Worm (Caenorhabditis elegans) whole organism, L4 larva: ENCODE data around the gene mrps-2.

Experiments
- F37D6.2 ChIP-seq: sonication (generic microtip); optimal IDR thresholded peaks from 2 replicates; lab custom pipeline; 2016; ENCODE audit warnings: mild to moderate bottlenecking, missing genetic modification characterization, missing compliant biosample characterization
- F44E2.7 ChIP-seq: fragments of 200-800 bp; sonication (Bioruptor generic); IDR thresholded peaks from 2 replicates; pipeline ENCODE4 v2.1.2; 2022; ENCODE audit warnings: missing genetic modification characterization, missing compliant biosample characterization
- R02D3.7 ChIP-seq: fragments of 150-350 bp; sonication (generic microtip); optimal IDR thresholded peaks from 3 replicates; lab custom pipeline; 2014; ENCODE audit warnings: missing biosample characterization, missing genetic modification characterization
- T20F7.1 ChIP-seq: fragments of 200-800 bp; sonication (Bioruptor generic); optimal IDR thresholded peaks from 2 replicates; lab custom pipeline; 2018; ENCODE audit warnings: mild to moderate bottlenecking, missing genetic modification characterization, missing compliant biosample characterization
- Y48G9A.11 ChIP-seq: fragments of 200-800 bp; sonication (Bioruptor generic); IDR thresholded peaks from 2 replicates; pipeline ENCODE4 v1.3.6; 2022; ENCODE audit warnings: missing genetic modification reagents, missing genetic modification characterization, missing compliant biosample characterization
- Y5F2A.4 ChIP-seq: fragments of 200-800 bp; sonication (Bioruptor generic); optimal IDR thresholded peaks from 2 replicates; lab custom pipeline; 2018; ENCODE audit warnings: mild to moderate bottlenecking, missing genetic modification characterization, missing compliant biosample characterization
- ama-1 ChIP-seq: fragments of 150-350 bp; optimal IDR thresholded peaks from 2 replicates; lab custom pipeline; 2014; ENCODE audit warnings: inconsistent platforms, mixed read lengths
- arid-1 ChIP-seq: fragments of 200-800 bp; sonication (Bioruptor generic); conservative IDR thresholded peaks from 2 replicates; pipeline ENCODE4 v1.3.6; 2022; ENCODE audit warnings: missing genetic modification reagents, missing genetic modification characterization, missing compliant biosample characterization
- ceh-44 ChIP-seq: fragments of 200-800 bp; sonication (Bioruptor generic); IDR thresholded peaks from 2 replicates; pipeline ENCODE4 v1.3.6; 2022; ENCODE audit warnings: missing genetic modification reagents, missing genetic modification characterization, missing compliant biosample characterization
- ces-1 ChIP-seq: fragments of 150-350 bp; sonication (generic microtip); optimal IDR thresholded peaks from 4 replicates; lab custom pipeline; 2014; ENCODE audit warnings: missing biosample characterization, missing genetic modification reagents, missing genetic modification characterization
- cey-2 ChIP-seq: sonication (generic microtip); optimal IDR thresholded peaks from 3 replicates; lab custom pipeline; 2017; ENCODE audit warnings: missing genetic modification characterization, mild to moderate bottlenecking, missing compliant biosample characterization, antibody characterized with exemption, borderline replicate concordance; ENCODE audit not compliant: insufficient read depth
- ctbp-1 ChIP-seq: fragments of 200-800 bp; sonication (Bioruptor generic); IDR thresholded peaks from 2 replicates; pipeline ENCODE4 v1.3.6; 2022; ENCODE audit warnings: missing genetic modification reagents, missing genetic modification characterization, missing compliant biosample characterization
- daf-16 ChIP-seq, 3 experiments: sonication (generic microtip); optimal IDR thresholded peaks; 2 replicates each; lab custom pipeline; 2016 to 2017; ENCODE audit warnings: missing genetic modification characterization in 3 of 3, missing genetic modification reagents in 3 of 3, mild to moderate bottlenecking in 2 of 3, missing compliant biosample characterization in 2 of 3, missing biosample characterization in 1 of 3, moderate library complexity in 1 of 3
- dmd-6 ChIP-seq: fragments of 200-800 bp; sonication (Bioruptor generic); IDR thresholded peaks from 2 replicates; pipeline ENCODE4 v1.3.6; 2022; ENCODE audit warnings: missing genetic modification reagents, missing genetic modification characterization, missing compliant biosample characterization
- dpl-1 ChIP-seq: fragments of 150-350 bp; optimal IDR thresholded peaks from 2 replicates; lab custom pipeline; 2014; ENCODE audit warnings: missing biosample characterization, missing genetic modification reagents, missing genetic modification characterization
- duxl-1 ChIP-seq: sonication (generic microtip); optimal IDR thresholded peaks from 2 replicates; lab custom pipeline; 2016; ENCODE audit warnings: mild to moderate bottlenecking, missing genetic modification characterization, moderate library complexity, missing compliant biosample characterization; ENCODE audit not compliant: poor library complexity
- dve-1 ChIP-seq: sonication (generic microtip); optimal IDR thresholded peaks from 2 replicates; lab custom pipeline; 2017; ENCODE audit warnings: antibody characterized with exemption, mild to moderate bottlenecking, missing genetic modification characterization, missing compliant biosample characterization; ENCODE audit not compliant: insufficient read depth
- fkh-10 ChIP-seq: fragments of 150-350 bp; optimal IDR thresholded peaks from 2 replicates; lab custom pipeline; 2014; ENCODE audit warnings: missing biosample characterization, missing genetic modification reagents, missing genetic modification characterization
- hif-1 ChIP-seq, 2 experiments: sonication (generic microtip); optimal IDR thresholded peaks; 2 replicates each; lab custom pipeline; 2016 to 2017; ENCODE audit warnings: missing compliant biosample characterization in 2 of 2, missing genetic modification characterization in 2 of 2, missing genetic modification reagents in 2 of 2, missing genotype in 2 of 2, mild to moderate bottlenecking in 1 of 2
- hlh-30 ChIP-seq: sonication (generic microtip); optimal IDR thresholded peaks from 2 replicates; lab custom pipeline; 2017; ENCODE audit warnings: antibody characterized with exemption, mild to moderate bottlenecking, missing genetic modification characterization, missing compliant biosample characterization; ENCODE audit not compliant: insufficient read depth
- hmg-1.1 ChIP-seq: fragments of 200-800 bp; sonication (Bioruptor generic); IDR thresholded peaks from 2 replicates; pipeline ENCODE4 v1.3.6; 2022; ENCODE audit warnings: missing genetic modification reagents, missing genetic modification characterization, missing compliant biosample characterization
- lin-13 ChIP-seq: fragments of 150-350 bp; optimal IDR thresholded peaks from 2 replicates; lab custom pipeline; 2014; ENCODE audit warnings: missing biosample characterization, missing genetic modification reagents, missing genetic modification characterization
- lin-15B ChIP-seq: fragments of 150-350 bp; sonication (generic microtip); optimal IDR thresholded peaks from 3 replicates; lab custom pipeline; 2014; ENCODE audit warnings: missing biosample characterization, missing genetic modification characterization
- lin-29 ChIP-seq: fragments of 200-800 bp; sonication (Bioruptor generic); IDR thresholded peaks from 2 replicates; pipeline ENCODE4 v1.3.6; 2022; ENCODE audit warnings: missing genetic modification reagents, missing genetic modification characterization, missing compliant biosample characterization
- lin-38 ChIP-seq: fragments of 200-800 bp; sonication (Bioruptor generic); IDR thresholded peaks from 2 replicates; pipeline ENCODE4 v1.3.6; 2022; ENCODE audit warnings: missing genetic modification reagents, missing genetic modification characterization, missing compliant biosample characterization
- lir-3 ChIP-seq: sonication (generic microtip); optimal IDR thresholded peaks from 2 replicates; lab custom pipeline; 2016; ENCODE audit warnings: mild to moderate bottlenecking, missing genetic modification characterization, missing compliant biosample characterization
- lsy-2 ChIP-seq, 2 experiments: fragments of 150-350 bp in 1 of 2; sonication (generic microtip) in 1 of 2; optimal IDR thresholded peaks; 2 replicates each; lab custom pipeline; 2014 to 2017; ENCODE audit warnings: missing biosample characterization in 2 of 2, missing genetic modification characterization in 2 of 2
- mdl-1 ChIP-seq, 2 experiments: fragments of 150-350 bp in 1 of 2; sonication (generic microtip) in 1 of 2; optimal IDR thresholded peaks; 2 replicates each; lab custom pipeline; 2014 to 2017; ENCODE audit warnings: missing biosample characterization in 2 of 2, missing genetic modification characterization in 2 of 2
- mep-1 ChIP-seq: fragments of 150-350 bp; sonication (generic microtip); optimal IDR thresholded peaks from 3 replicates; lab custom pipeline; 2014; ENCODE audit warnings: missing biosample characterization, missing genetic modification characterization
- mes-2 ChIP-seq: sonication (generic microtip); optimal IDR thresholded peaks from 2 replicates; lab custom pipeline; 2016; ENCODE audit warnings: missing genotype, mild to moderate bottlenecking, missing genetic modification characterization, missing compliant biosample characterization; ENCODE audit not compliant: poor library complexity, severe bottlenecking
- mxl-2 ChIP-seq: fragments of 200-800 bp; sonication (Bioruptor generic); conservative IDR thresholded peaks from 2 replicates; pipeline ENCODE4 v1.3.6; 2022; ENCODE audit warnings: missing genetic modification reagents, missing genetic modification characterization, missing compliant biosample characterization
- nhr-11 ChIP-seq: fragments of 150-350 bp; optimal IDR thresholded peaks from 2 replicates; lab custom pipeline; 2014; ENCODE audit warnings: missing biosample characterization, missing genetic modification characterization
- nhr-25 ChIP-seq: sonication (generic microtip); optimal IDR thresholded peaks from 2 replicates; lab custom pipeline; 2017; ENCODE audit warnings: missing genetic modification characterization, mild to moderate bottlenecking, missing compliant biosample characterization, antibody characterized with exemption, moderate library complexity, borderline replicate concordance; ENCODE audit not compliant: insufficient read depth
- nhr-28 ChIP-seq: fragments of 150-350 bp; optimal IDR thresholded peaks from 2 replicates; lab custom pipeline; 2014; ENCODE audit warnings: missing biosample characterization, missing genetic modification characterization
- nhr-6 ChIP-seq: fragments of 150-350 bp; optimal IDR thresholded peaks from 2 replicates; lab custom pipeline; 2014; ENCODE audit warnings: missing biosample characterization, missing genetic modification characterization
- nhr-77 ChIP-seq: fragments of 150-350 bp; optimal IDR thresholded peaks from 2 replicates; lab custom pipeline; 2014; ENCODE audit warnings: missing biosample characterization, missing genetic modification characterization
- pha-4 ChIP-seq, 2 experiments: fragments of 150-350 bp in 1 of 2; fragments of 200-800 bp in 1 of 2; sonication (Bioruptor generic) in 1 of 2; IDR thresholded peaks in 1 of 2; optimal IDR thresholded peaks in 1 of 2; 2 replicates each; pipeline versions ENCODE4 v1.3.6 to Lab custom; 2014 to 2022; ENCODE audit warnings: missing genetic modification characterization in 2 of 2, missing genetic modification reagents in 2 of 2, missing biosample characterization in 1 of 2, missing compliant biosample characterization in 1 of 2
- rbr-2 ChIP-seq: sonication (generic microtip); optimal IDR thresholded peaks from 2 replicates; lab custom pipeline; 2016; ENCODE audit warnings: missing genotype, missing genetic modification characterization, missing compliant biosample characterization
- set-16 ChIP-seq: fragments of 200-800 bp; sonication (Bioruptor generic); IDR thresholded peaks from 2 replicates; pipeline ENCODE4 v1.3.6; 2022; ENCODE audit warnings: missing genetic modification reagents, missing genetic modification characterization, missing compliant biosample characterization
- skn-1 ChIP-seq: fragments of 150-350 bp; optimal IDR thresholded peaks from 2 replicates; lab custom pipeline; 2014; ENCODE audit warnings: missing biosample characterization, missing genetic modification characterization
- unc-130 ChIP-seq: sonication (generic microtip); optimal IDR thresholded peaks from 2 replicates; lab custom pipeline; 2016; ENCODE audit warnings: missing genetic modification reagents, missing genetic modification characterization, missing compliant biosample characterization
- unc-62 ChIP-seq, 3 experiments: fragments of 150-350 bp in 1 of 3; sonication (generic microtip); optimal IDR thresholded peaks in 2 of 3; peaks in 1 of 3; 1 replicate in 1 of 3; 2 replicates in 2 of 3; lab custom pipeline; 2014 to 2017; ENCODE audit warnings: missing biosample characterization in 3 of 3, missing genetic modification characterization in 3 of 3, missing genetic modification reagents in 3 of 3, missing genotype in 1 of 3
- zip-2 ChIP-seq: fragments of 150-350 bp; optimal IDR thresholded peaks from 2 replicates; lab custom pipeline; 2014; ENCODE audit warnings: missing biosample characterization, missing genetic modification characterization

Gene mrps-2

DNA sequence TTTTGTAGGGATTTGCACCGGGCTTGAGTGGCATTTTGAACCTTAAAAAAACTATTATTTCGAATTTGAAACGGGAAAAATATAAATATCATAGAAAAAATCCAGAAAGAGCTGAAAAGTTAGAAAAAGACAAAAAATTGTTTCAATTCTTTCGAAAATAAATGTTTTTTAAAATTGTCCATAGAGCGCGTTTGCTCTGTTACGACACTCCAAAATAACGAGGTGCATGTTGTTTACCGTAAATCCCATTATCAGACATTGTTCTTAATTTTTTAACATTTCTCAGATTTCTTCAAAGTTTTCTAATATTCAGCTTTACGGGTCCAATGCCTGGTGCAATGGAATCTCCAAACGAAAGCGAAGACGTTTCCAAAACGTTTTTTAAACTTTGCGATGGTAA is 3.4 kb upstream of the mrps-2 start, which contains the start of the genes dnj-22 and natc-1:
Gene dnj-22 (minus strand): TSS at position 47 of the 400 bp plus-strand sequence.
Gene natc-1 (plus strand): TSS at position 286 of the 400 bp plus-strand sequence.
- TF ChIP-seq pha-4 (GFP tag; IDR thresholded peaks at IDR 0.05; lab: Robert Waterston, UW): no peak
- TF ChIP-seq pha-4 (tag; optimal IDR thresholded peaks at IDR 0.05; lab: Kevin White, UChicago): peak; percentile 24
- TF ChIP-seq mes-2 (tag; lab: Kevin White, UChicago): peak; percentile 90
- TF ChIP-seq lin-15B (tag; lab: Kevin White, UChicago): peak; percentile 4
- peak; percentile 97 for TF ChIP-seq lin-38 (GFP tag; lab: Robert Waterston, UW)
- TF ChIP-seq hlh-30 (tag; lab: Kevin White, UChicago): peak; percentile 57
- TF ChIP-seq fkh-10: peak; percentile 76
- TF ChIP-seq hif-1 (tag; optimal IDR thresholded peaks at IDR 0.05; lab: Kevin White, UChicago): peak in 1 of 2 experiments; percentile 19
- peak; percentile 63 for TF ChIP-seq ama-1
- TF ChIP-seq dpl-1 (GFP tag; lab: Kevin White, UChicago): peak; percentile 72
- TF ChIP-seq nhr-28 (tag; lab: Kevin White, UChicago): peak; percentile 49
- no peak for TF ChIP-seq nhr-25 (tag; lab: Kevin White, UChicago)
- TF ChIP-seq rbr-2 (tag; lab: Kevin White, UChicago): peak; percentile 54
- TF ChIP-seq nhr-6: peak; percentile 59
- no peak for TF ChIP-seq arid-1 (GFP tag; lab: Robert Waterston, UW)
- TF ChIP-seq lsy-2 (tag; optimal IDR thresholded peaks at IDR 0.05; lab: Kevin White, UChicago): peak in 1 of 2 experiments; percentile 91
- TF ChIP-seq nhr-11 (tag; lab: Kevin White, UChicago): peak; percentile 65
- no peak for TF ChIP-seq dmd-6 (GFP tag; lab: Robert Waterston, UW)
- peak; percentile 63 for TF ChIP-seq hmg-1.1
- TF ChIP-seq F44E2.7 (GFP tag; lab: Robert Waterston, UW): no peak
- TF ChIP-seq unc-130 (GFP tag; lab: Kevin White, UChicago): peak; percentile 4
- TF ChIP-seq mdl-1 (tag; optimal IDR thresholded peaks at IDR 0.05; lab: Kevin White, UChicago): peak in 1 of 2 experiments; percentile 42
- peak; percentile 81 for TF ChIP-seq nhr-77 (tag; lab: Kevin White, UChicago)
- TF ChIP-seq Y48G9A.11 (GFP tag; lab: Robert Waterston, UW): peak; percentile 98
- TF ChIP-seq ces-1: peak; percentile 36
- TF ChIP-seq dve-1 (tag; lab: Kevin White, UChicago): peak; percentile 87
- TF ChIP-seq duxl-1 (tag; lab: Kevin White, UChicago): peak; percentile 31
- TF ChIP-seq R02D3.7 (tag; lab: Kevin White, UChicago): peak; percentile 73
- no peak for TF ChIP-seq lir-3 (tag; lab: Kevin White, UChicago)
- TF ChIP-seq mep-1 (tag; lab: Kevin White, UChicago): peak; percentile 77
- TF ChIP-seq daf-16 (GFP tag; optimal IDR thresholded peaks at IDR 0.05; lab: Kevin White, UChicago): no peak
- TF ChIP-seq daf-16 (tag; optimal IDR thresholded peaks at IDR 0.05; lab: Kevin White, UChicago): peak; percentile 80
- no peak for TF ChIP-seq ceh-44 (GFP tag; lab: Robert Waterston, UW)
- no peak for TF ChIP-seq mxl-2 (GFP tag; lab: Robert Waterston, UW)
- peak; percentile 49 for TF ChIP-seq lin-13 (GFP tag; lab: Kevin White, UChicago)
- peak; percentile 98 for TF ChIP-seq T20F7.1 (GFP tag; lab: Kevin White, UChicago)

DNA sequence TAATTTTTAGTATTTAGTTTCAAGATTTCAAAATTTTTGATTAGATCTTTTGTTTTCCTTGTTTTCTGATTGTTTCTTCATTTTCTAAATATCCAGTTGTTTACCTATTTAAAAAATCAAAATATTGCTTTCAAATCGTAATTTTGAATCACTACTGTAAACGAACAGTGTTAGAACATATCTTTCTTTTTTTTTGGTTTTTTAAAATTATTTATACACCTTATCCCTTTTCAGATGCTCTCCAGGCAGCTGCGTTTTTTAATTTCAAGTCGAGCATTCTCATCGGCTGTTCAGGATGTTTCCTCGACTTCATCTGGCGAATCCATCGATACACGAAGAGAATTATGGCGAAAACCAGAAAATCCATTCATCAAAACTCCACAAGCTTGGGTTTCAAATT is 1.5 kb downstream of the mrps-2 start, which contains the start of gene mrpl-4:
Gene mrpl-4 (plus strand): TSS at position 235 of the 400 bp plus-strand sequence.
- 0 out of 2 replicates have a peak, but pooled peaks have one; percentile 22 for TF ChIP-seq lin-38 (GFP tag; lab: Robert Waterston, UW)
- peak in 1 of 2 experiments; percentile 91 for TF ChIP-seq unc-62 (GFP tag; optimal IDR thresholded peaks at IDR 0.05 in 1 of 2; lab: Kevin White, UChicago)
- TF ChIP-seq unc-62 (tag; optimal IDR thresholded peaks at IDR 0.05; lab: Kevin White, UChicago): no peak
- no peak for TF ChIP-seq arid-1 (GFP tag; lab: Robert Waterston, UW)
- no peak for TF ChIP-seq zip-2 (tag; lab: Kevin White, UChicago)
- TF ChIP-seq skn-1: no peak
- TF ChIP-seq lin-29 (GFP tag; lab: Robert Waterston, UW): no peak
- no peak for TF ChIP-seq F37D6.2 (tag; lab: Kevin White, UChicago)
- TF ChIP-seq lin-13 (GFP tag; lab: Kevin White, UChicago): no peak
- TF ChIP-seq set-16 (GFP tag; lab: Robert Waterston, UW): no peak
- no peak for TF ChIP-seq Y5F2A.4 (GFP tag; lab: Kevin White, UChicago)
- TF ChIP-seq ctbp-1 (GFP tag; lab: Robert Waterston, UW): no peak
- TF ChIP-seq cey-2 (tag; lab: Kevin White, UChicago): no peak
